Worm (Caenorhabditis elegans): ENCODE results near the gene srx-22.

srx-22 gene

DNA sequence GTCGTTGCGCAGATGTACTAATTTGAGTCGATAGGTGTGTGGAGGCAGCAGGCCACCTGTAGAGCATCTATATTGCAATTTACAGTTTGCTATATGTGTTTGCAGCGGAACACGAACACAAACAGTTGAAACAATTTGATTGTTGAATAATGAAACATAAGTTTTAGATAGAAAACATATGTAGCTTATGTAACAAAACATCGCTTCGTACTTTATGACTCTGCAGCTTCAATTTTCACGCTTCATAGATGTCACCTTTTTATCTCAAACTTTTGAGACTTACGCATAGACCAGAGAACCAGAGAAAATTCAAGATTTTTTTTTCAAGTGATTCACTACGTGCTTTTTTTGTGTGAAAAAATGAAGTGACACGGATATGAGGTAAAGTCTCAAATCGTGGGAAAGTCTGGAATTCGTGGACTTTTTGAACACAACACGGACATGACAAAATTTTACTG, 44.2 kb downstream of the srx-22 start, which contains the start of gene fbxb-72 (continued):
- TF ChIP-seq Y95B8A.8 (GFP tag; IDR thresholded peaks at IDR 0.05): peak; percentile 81; the same call in 1 of the 2 replicates
- no peak for TF ChIP-seq zfh-2 (GFP tag; conservative IDR thresholded peaks at IDR 0.05)
- peak; percentile 50 for TF ChIP-seq hmg-1.2 (GFP tag; IDR thresholded peaks at IDR 0.05)
- TF ChIP-seq mxl-1 (tag; optimal IDR thresholded peaks at IDR 0.05): no peak
- TF ChIP-seq aptf-2 (GFP tag; conservative IDR thresholded peaks at IDR 0.05): no peak
- TF ChIP-seq K11D2.4 (GFP tag; IDR thresholded peaks at IDR 0.05): peak; percentile 78
- peak; percentile 66 for TF ChIP-seq atf-7 (tag; optimal IDR thresholded peaks at IDR 0.05)
- TF ChIP-seq snpc-4 (GFP tag; optimal IDR thresholded peaks at IDR 0.05): no peak
- peak in 3 of 4 experiments; percentile 1 to 41 (median 34) for TF ChIP-seq snpc-4 (tag; optimal IDR thresholded peaks at IDR 0.05)
- no peak for TF ChIP-seq ztf-25 (GFP tag; IDR thresholded peaks at IDR 0.05)
- no peak for TF ChIP-seq T07F8.4 (tag; optimal IDR thresholded peaks at IDR 0.05)
- TF ChIP-seq let-607 (tag; optimal IDR thresholded peaks at IDR 0.05): no peak
- no peak for TF ChIP-seq hlh-26 (GFP tag; conservative IDR thresholded peaks at IDR 0.05)
- no peak for TF ChIP-seq ztf-3 (GFP tag; optimal IDR thresholded peaks at IDR 0.05)
- TF ChIP-seq F33H1.4 (GFP tag; IDR thresholded peaks at IDR 0.05): no peak
- no peak for TF ChIP-seq F37B4.10 (GFP tag; IDR thresholded peaks at IDR 0.05)
- TF ChIP-seq F55B11.4 (tag; optimal IDR thresholded peaks at IDR 0.05; ENCODE audit: borderline replicate concordance, insufficient read depth): no peak
- TF ChIP-seq K12H6.12 (tag; optimal IDR thresholded peaks at IDR 0.05): peak; percentile 53
- peak; percentile 77 for TF ChIP-seq B0336.3 (GFP tag; IDR thresholded peaks at IDR 0.05)
- TF ChIP-seq him-1 (tag; optimal IDR thresholded peaks at IDR 0.05): no peak
- TF ChIP-seq hlh-12 (tag; optimal IDR thresholded peaks at IDR 0.05): no peak
- TF ChIP-seq hsf-1 (GFP tag; IDR thresholded peaks at IDR 0.05): peak; percentile 23; the same call in 1 of the 2 replicates
- TF ChIP-seq nfya-2 (GFP tag; IDR thresholded peaks at IDR 0.05): no peak
- no peak for TF ChIP-seq die-1 (tag; optimal IDR thresholded peaks at IDR 0.05)
- TF ChIP-seq F49E8.2 (tag; optimal IDR thresholded peaks at IDR 0.05; ENCODE audit: insufficient read depth): no peak
- TF ChIP-seq tlf-1 (GFP tag; optimal IDR thresholded peaks at IDR 0.05): peak; percentile 89
- TF ChIP-seq D2030.7 (GFP tag; IDR thresholded peaks at IDR 0.05): no peak
- no peak for TF ChIP-seq ztf-6 (GFP tag; IDR thresholded peaks at IDR 0.05)
- TF ChIP-seq ceh-100 (GFP tag; IDR thresholded peaks at IDR 0.05): no peak
- no peak for TF ChIP-seq mes-4 (tag; optimal IDR thresholded peaks at IDR 0.05)
- TF ChIP-seq snpc-3.4 (tag; optimal IDR thresholded peaks at IDR 0.05): no peak
- peak; percentile 71 for TF ChIP-seq B0035.1 (tag; optimal IDR thresholded peaks at IDR 0.05)
- no peak for TF ChIP-seq Y53F4B.3 (GFP tag; IDR thresholded peaks at IDR 0.05)
- no peak for TF ChIP-seq xnd-1 (tag; optimal IDR thresholded peaks at IDR 0.05)
- TF ChIP-seq B0019.2 (GFP tag; conservative IDR thresholded peaks at IDR 0.05): no peak
- TF ChIP-seq tbx-9 (tag; optimal IDR thresholded peaks at IDR 0.05; ENCODE audit: borderline replicate concordance): no peak

DNA sequence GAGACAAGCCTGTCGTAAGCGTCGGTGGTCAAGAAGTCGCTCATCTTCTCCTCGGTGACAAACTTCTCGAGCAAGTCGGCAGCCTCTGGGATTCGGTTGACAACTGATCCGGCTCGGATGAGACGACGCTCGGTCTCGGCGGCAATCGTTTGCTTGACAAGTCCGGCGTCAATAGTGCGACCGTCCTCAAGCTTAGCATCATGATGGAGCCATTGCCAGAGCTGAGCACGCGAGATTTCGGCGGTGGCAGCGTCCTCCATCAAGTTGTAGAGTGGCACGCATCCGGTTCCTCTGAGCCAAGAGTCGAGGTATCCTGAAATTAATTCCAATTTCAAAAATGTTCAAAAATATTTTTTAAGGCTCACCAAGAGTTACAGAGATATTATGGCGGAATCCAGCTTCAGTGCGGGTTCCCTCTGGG, 44.7 kb downstream of the srx-22 start:
- TF ChIP-seq ztf-28 (GFP tag; IDR thresholded peaks at IDR 0.05) (peak; percentile 48; the same call in 1 of the 2 replicates), zfh-2 (GFP tag; conservative IDR thresholded peaks at IDR 0.05) (peak; percentile 75), ztf-25 (GFP tag; IDR thresholded peaks at IDR 0.05) (no peak), B0336.3 (GFP tag; IDR thresholded peaks at IDR 0.05) (peak; percentile 6), Y53F4B.3 (GFP tag; IDR thresholded peaks at IDR 0.05) (0 out of 2 replicates have a peak, but pooled peaks have one; percentile 6), ccch-3 (GFP tag; optimal IDR thresholded peaks at IDR 0.05) (peak; percentile 28), snpc-3.4 (tag; optimal IDR thresholded peaks at IDR 0.05) (peak; percentile 22), gei-17 (GFP tag; optimal IDR thresholded peaks at IDR 0.05) (no peak), lin-40 (tag; optimal IDR thresholded peaks at IDR 0.05) (no peak), ztf-26 (tag; optimal IDR thresholded peaks at IDR 0.05) (no peak), madf-6 (GFP tag; IDR thresholded peaks at IDR 0.05) (no peak), xnd-1 (tag; optimal IDR thresholded peaks at IDR 0.05) (no peak), lin-35 (GFP tag; optimal IDR thresholded peaks at IDR 0.05) (peak in 1 of 3 experiments; percentile 43), lir-1 (GFP tag; conservative IDR thresholded peaks at IDR 0.05) (no peak), nhr-90 (tag; optimal IDR thresholded peaks at IDR 0.05) (peak; percentile 18), repo-1 (tag; optimal IDR thresholded peaks at IDR 0.05) (peak; percentile 61), egrh-3 (GFP tag; IDR thresholded peaks at IDR 0.05) (peak; percentile 62; the same call in 1 of the 2 replicates), lin-26 (GFP tag; IDR thresholded peaks at IDR 0.05) (peak; percentile 60), zim-3 (tag; optimal IDR thresholded peaks at IDR 0.05) (peak; percentile 54)
